Fruit fly (Drosophila melanogaster) whole organism, embryonic: ENCODE results near the gene Bub1.

Experiments used
- Abd-B ChIP-seq: fragments of 200-800 bp; sonication (Bioruptor generic); optimal IDR thresholded peaks from 2 replicates; lab custom pipeline; 2018; ENCODE audit warnings: missing biosample characterization, mild to moderate bottlenecking, missing genetic modification characterization, moderate library complexity
- CG2199 ChIP-seq: fragments of 200-800 bp; sonication (Bioruptor generic); IDR thresholded peaks from 3 replicates; pipeline ENCODE4 v1.3.6; 2022; ENCODE audit warnings: missing biosample characterization, missing genetic modification characterization
- CG33213 ChIP-seq: fragments of 200-800 bp; sonication (Bioruptor generic); optimal IDR thresholded peaks from 3 replicates; lab custom pipeline; 2016; ENCODE audit warnings: missing biosample characterization, missing genetic modification characterization
- CG34422 ChIP-seq: fragments of 200-800 bp; sonication (Bioruptor generic); IDR thresholded peaks from 3 replicates; pipeline ENCODE4 v1.3.6; 2022; ENCODE audit warnings: missing biosample characterization, missing genetic modification characterization
- CG6683 ChIP-seq: fragments of 200-800 bp; sonication (Bioruptor generic); optimal IDR thresholded peaks from 2 replicates; lab custom pipeline; 2017; ENCODE audit warnings: missing biosample characterization, mild to moderate bottlenecking, missing genetic modification characterization, missing genetic modification reagents
- CG8478 ChIP-seq: fragments of >200 bp; optimal IDR thresholded peaks from 2 replicates; lab custom pipeline; 2018
- CG9797 ChIP-seq: fragments of 200-800 bp; sonication (Bioruptor generic); optimal IDR thresholded peaks from 3 replicates; lab custom pipeline; 2018; ENCODE audit warnings: missing biosample characterization, mild to moderate bottlenecking, missing genetic modification characterization
- CTCF ChIP-seq: fragments of 200-800 bp; sonication (Bioruptor generic); optimal IDR thresholded peaks from 2 replicates; lab custom pipeline; 2017; ENCODE audit warnings: missing biosample characterization, mild to moderate bottlenecking, missing genetic modification characterization, moderate library complexity
- Myb ChIP-seq: fragments of 200-800 bp; sonication (Bioruptor generic); optimal IDR thresholded peaks from 2 replicates; lab custom pipeline; 2016; ENCODE audit warnings: missing biosample characterization, missing genetic modification characterization
- Nf-YC ChIP-seq: fragments of 200-800 bp; optimal IDR thresholded peaks from 3 replicates; lab custom pipeline; 2019; ENCODE audit warnings: missing biosample characterization, mild to moderate bottlenecking, missing genetic modification characterization, moderate library complexity
- Six4 ChIP-seq: fragments of 200-800 bp; sonication (Bioruptor generic); optimal IDR thresholded peaks from 2 replicates; lab custom pipeline; 2016; ENCODE audit warnings: missing biosample characterization, missing genetic modification characterization
- chn ChIP-seq: fragments of 200-800 bp; sonication (Bioruptor generic); optimal IDR thresholded peaks from 2 replicates; lab custom pipeline; 2016; ENCODE audit warnings: missing biosample characterization, missing genetic modification characterization
- crol ChIP-seq: fragments of 200-800 bp; sonication (Bioruptor generic); IDR thresholded peaks from 2 replicates; pipeline ENCODE4 v1.3.6; 2022; ENCODE audit warnings: missing biosample characterization, missing genetic modification characterization
- fd102C ChIP-seq: fragments of 200-800 bp; sonication (Bioruptor generic); optimal IDR thresholded peaks from 2 replicates; lab custom pipeline; 2018; ENCODE audit warnings: missing biosample characterization, mild to moderate bottlenecking, missing genetic modification characterization, moderate library complexity

- TF ChIP-seq chn (GFP tag; lab: Kevin White, UChicago) (peak; percentile 33), CG6683 (GFP tag; lab: Kevin White, UChicago) (no peak), CG33213 (peak; percentile 21), fd102C (GFP tag; lab: Kevin White, UChicago) (peak; percentile 79), Myb (GFP tag; lab: Kevin White, UChicago) (no peak), CG34422 (GFP tag; lab: Robert Waterston, UW) (no peak), CTCF (GFP tag; lab: Kevin White, UChicago) (no peak), CG8478 (no peak), Six4 (GFP tag; lab: Kevin White, UChicago) (no peak), crol (GFP tag; lab: Robert Waterston, UW) (peak; percentile 31; the same call in 1 of the 2 replicates), CG2199 (GFP tag; lab: Robert Waterston, UW) (no peak), Nf-YC (tag; lab: Kevin White, UChicago) (no peak), Abd-B (GFP tag; lab: Kevin White, UChicago) (peak; percentile 38), CG9797 (GFP tag; lab: Kevin White, UChicago) (peak; percentile 32)
Observed at dm6 chr2L:5256036-5256846, 22.4 kb upstream of the Bub1 start.
